Worm (Caenorhabditis elegans): ENCODE measurements around the gene srx-54.
"Not testable (repeated sequence)": the region's sequence is repeated elsewhere in the genome, so short reads cannot be mapped to it uniquely, and the experiment has no call there.

The srx-54 gene

ce11 chrV:16974919-16975318 is at the start of gene srx-54:
TSS of gene srx-54 (plus strand) at chrV:16975219.
- TF ChIP-seq ztf-11 (tag; optimal IDR thresholded peaks at IDR 0.05) (no peak), ztf-4 (tag; optimal IDR thresholded peaks at IDR 0.05) (no peak), egl-5 (tag; optimal IDR thresholded peaks at IDR 0.05) (no peak), lin-39 (tag; optimal IDR thresholded peaks at IDR 0.05) (no peak), jun-1 (tag; optimal IDR thresholded peaks at IDR 0.05) (no peak)

- TF ChIP-seq fos-1 (tag; optimal IDR thresholded peaks at IDR 0.05) (no peak), nhr-11 (tag; optimal IDR thresholded peaks at IDR 0.05) (no peak), ama-1 (optimal IDR thresholded peaks at IDR 0.05) (no peak), ZK546.5 (tag; optimal IDR thresholded peaks at IDR 0.05) (no peak), skn-1 (tag; optimal IDR thresholded peaks at IDR 0.05) (no peak), nhr-237 (tag; optimal IDR thresholded peaks at IDR 0.05) (no peak), lsy-12 (tag; optimal IDR thresholded peaks at IDR 0.05) (no peak), nhr-67 (tag; optimal IDR thresholded peaks at IDR 0.05) (no peak), aly-2 (tag; optimal IDR thresholded peaks at IDR 0.05) (no peak), tbx-2 (tag; optimal IDR thresholded peaks at IDR 0.05) (no peak), unc-39 (tag; optimal IDR thresholded peaks at IDR 0.05) (no peak), R02D3.7 (tag; optimal IDR thresholded peaks at IDR 0.05) (no peak), hmg-11 (tag; optimal IDR thresholded peaks at IDR 0.05) (no peak), ceh-28 (tag; optimal IDR thresholded peaks at IDR 0.05) (no peak), nhr-25 (tag; optimal IDR thresholded peaks at IDR 0.05) (no peak), fkh-2 (tag; optimal IDR thresholded peaks at IDR 0.05) (no peak)
Measured at ce11 chrV:16927345-16927744, 47.7 kb upstream of the srx-54 start, which contains the start of gene Y102A5C.36. TSS of gene Y102A5C.36 (minus strand) at chrV:16927445.

ce11 chrV:16938731-16939130 is 36.3 kb upstream of the srx-54 start, which contains the start of gene fbxa-148:
TSS of gene fbxa-148 (plus strand) at chrV:16939031.
- TF ChIP-seq ZK546.5, nhr-25, nhr-237 (tag; optimal IDR thresholded peaks at IDR 0.05): not testable (repeated sequence)

- not testable (repeated sequence) for TF ChIP-seq nhr-237, nhr-28, elt-3 (tag; optimal IDR thresholded peaks at IDR 0.05)
Measured at ce11 chrV:16948011-16948410, 27.0 kb upstream of the srx-54 start, which contains the start of gene fbxa-112. TSS of gene fbxa-112 (minus strand) at chrV:16948111.

ce11 chrV:16949609-16950008 is 25.4 kb upstream of the srx-54 start, which contains the start of gene fbxa-111:
TSS of gene fbxa-111 (minus strand) at chrV:16949709.
- not testable (repeated sequence) for TF ChIP-seq nhr-28, aly-2, ceh-16 (tag; optimal IDR thresholded peaks at IDR 0.05)

- TF ChIP-seq pqm-1 (tag; optimal IDR thresholded peaks at IDR 0.05) (no peak), unc-62 (GFP tag; optimal IDR thresholded peaks at IDR 0.05) (no peak)
Measured at ce11 chrV:16950036-16950435, 25.0 kb upstream of the srx-54 start.

ce11 chrV:16951504-16951903 is 23.5 kb upstream of the srx-54 start, which contains the start of gene clec-238:
TSS of gene clec-238 (plus strand) at chrV:16951804.
- TF ChIP-seq fos-1 (tag; optimal IDR thresholded peaks at IDR 0.05) (no peak), pqm-1 (tag; optimal IDR thresholded peaks at IDR 0.05) (no peak), ama-1 (optimal IDR thresholded peaks at IDR 0.05) (no peak), nhr-77 (tag; optimal IDR thresholded peaks at IDR 0.05) (no peak), ztf-4 (tag; optimal IDR thresholded peaks at IDR 0.05) (no peak), nhr-28 (tag; optimal IDR thresholded peaks at IDR 0.05) (no peak), elt-3 (tag; optimal IDR thresholded peaks at IDR 0.05) (no peak), lin-15B (tag; optimal IDR thresholded peaks at IDR 0.05) (no peak), R02D3.7 (tag; optimal IDR thresholded peaks at IDR 0.05) (no peak), nhr-11 (tag; optimal IDR thresholded peaks at IDR 0.05) (no peak), lin-39 (tag; optimal IDR thresholded peaks at IDR 0.05) (no peak), nhr-25 (tag; optimal IDR thresholded peaks at IDR 0.05) (no peak), tbx-2 (tag; optimal IDR thresholded peaks at IDR 0.05) (no peak), zag-1 (tag; optimal IDR thresholded peaks at IDR 0.05) (no peak), fkh-2 (tag; optimal IDR thresholded peaks at IDR 0.05) (no peak), egl-5 (tag; optimal IDR thresholded peaks at IDR 0.05) (no peak), hmg-11 (tag; optimal IDR thresholded peaks at IDR 0.05) (no peak), nhr-76 (tag; optimal IDR thresholded peaks at IDR 0.05) (no peak)

Data from whole organism, L3 larva.